Fruit fly (Drosophila melanogaster) whole organism, embryonic: ENCODE results near the gene CG6067.

ENCODE experiments used
- CG2120 ChIP-seq: fragments of 200-800 bp; sonication (Bioruptor generic); optimal IDR thresholded peaks from 3 replicates; lab custom pipeline; 2016; ENCODE audit warnings: missing biosample characterization, missing genetic modification characterization
- CG34376 ChIP-seq: fragments of 200-800 bp; sonication (Bioruptor generic); optimal IDR thresholded peaks from 2 replicates; lab custom pipeline; 2018; ENCODE audit warnings: missing biosample characterization, mild to moderate bottlenecking, missing genetic modification characterization
- aop ChIP-seq: fragments of 200-800 bp; sonication (Bioruptor generic); IDR thresholded peaks from 2 replicates; pipeline ENCODE4 v1.3.6; 2022; ENCODE audit warnings: missing biosample characterization, missing genetic modification characterization

- TF ChIP-seq CG2120 (GFP tag; lab: Kevin White, UChicago), result no peak
- no peak for TF ChIP-seq aop (GFP tag; lab: Robert Waterston, UW)
- no peak for TF ChIP-seq CG34376
Observed at dm6 chrX:5981410-5981809, 26.0 kb downstream of the CG6067 start.
